Worm (Caenorhabditis elegans): ENCODE measurements around the gene T02G5.14.

T02G5.14 gene

ce11 chrII:7109956-7110355, 25.8 kb downstream of the T02G5.14 start, which contains the start of gene F10E7.9:
F10E7.9 (minus strand) TSS chrII:7110056.
- TF ChIP-seq fos-1 (tag; optimal IDR thresholded peaks at IDR 0.05) (no peak), ceh-9 (tag; optimal IDR thresholded peaks at IDR 0.05) (no peak), nhr-76 (tag; optimal IDR thresholded peaks at IDR 0.05) (no peak), nhr-77 (tag; optimal IDR thresholded peaks at IDR 0.05) (no peak), lsy-12 (tag; optimal IDR thresholded peaks at IDR 0.05) (no peak), pqm-1 (tag; optimal IDR thresholded peaks at IDR 0.05) (no peak), snpc-4 (tag; optimal IDR thresholded peaks at IDR 0.05) (no peak), skn-1 (tag; optimal IDR thresholded peaks at IDR 0.05) (no peak), ztf-4 (tag; optimal IDR thresholded peaks at IDR 0.05) (no peak), nhr-25 (tag; optimal IDR thresholded peaks at IDR 0.05) (no peak), ceh-82 (tag; optimal IDR thresholded peaks at IDR 0.05) (no peak), nhr-12 (tag; optimal IDR thresholded peaks at IDR 0.05) (no peak), nhr-11 (tag; optimal IDR thresholded peaks at IDR 0.05) (no peak), lin-39 (tag; optimal IDR thresholded peaks at IDR 0.05) (no peak), nhr-67 (tag; optimal IDR thresholded peaks at IDR 0.05) (no peak)

ce11 chrII:7111012-7111656, 27.0 kb downstream of the T02G5.14 start:
- TF ChIP-seq zag-1 (tag; optimal IDR thresholded peaks at IDR 0.05), result no peak
- TF ChIP-seq ztf-4 (tag; optimal IDR thresholded peaks at IDR 0.05), result no peak
- no peak for TF ChIP-seq nhr-76 (tag; optimal IDR thresholded peaks at IDR 0.05)
- no peak for TF ChIP-seq sea-2 (GFP tag; optimal IDR thresholded peaks at IDR 0.05)
- no peak for TF ChIP-seq snpc-4 (tag; optimal IDR thresholded peaks at IDR 0.05)
- no peak for TF ChIP-seq ceh-16 (tag; optimal IDR thresholded peaks at IDR 0.05)
- TF ChIP-seq nfya-1 (tag; optimal IDR thresholded peaks at IDR 0.05; ENCODE audit: insufficient read depth), result peak; percentile 9
- no peak for TF ChIP-seq unc-39 (tag; optimal IDR thresholded peaks at IDR 0.05)
- TF ChIP-seq lin-15B (tag; optimal IDR thresholded peaks at IDR 0.05), result no peak
- TF ChIP-seq pqm-1 (tag; optimal IDR thresholded peaks at IDR 0.05), result no peak
- TF ChIP-seq fkh-10 (GFP tag; optimal IDR thresholded peaks at IDR 0.05), result peak; percentile 60
- TF ChIP-seq mml-1 (tag; optimal IDR thresholded peaks at IDR 0.05), result no peak

- TF ChIP-seq pha-4 (tag; optimal IDR thresholded peaks at IDR 0.05), result no peak
- no peak for TF ChIP-seq nhr-67 (tag; optimal IDR thresholded peaks at IDR 0.05)
- no peak for TF ChIP-seq hmg-11 (tag; optimal IDR thresholded peaks at IDR 0.05)
- no peak for TF ChIP-seq elt-2 (tag; optimal IDR thresholded peaks at IDR 0.05)
- peak; percentile 81 for TF ChIP-seq nfya-1 (tag; optimal IDR thresholded peaks at IDR 0.05; ENCODE audit: insufficient read depth)
- TF ChIP-seq elt-3 (tag; optimal IDR thresholded peaks at IDR 0.05), result no peak
- peak; percentile 3 for TF ChIP-seq skn-1 (tag; optimal IDR thresholded peaks at IDR 0.05)
- no peak for TF ChIP-seq nhr-237 (tag; optimal IDR thresholded peaks at IDR 0.05)
- TF ChIP-seq lin-15B (tag; optimal IDR thresholded peaks at IDR 0.05), result peak; percentile 48
- TF ChIP-seq lin-39 (tag; optimal IDR thresholded peaks at IDR 0.05), result peak; percentile 27
- no peak for TF ChIP-seq nhr-77 (tag; optimal IDR thresholded peaks at IDR 0.05)
- TF ChIP-seq eor-1 (tag; optimal IDR thresholded peaks at IDR 0.05), result no peak
- TF ChIP-seq nhr-25 (tag; optimal IDR thresholded peaks at IDR 0.05), result no peak
- no peak for TF ChIP-seq nhr-12 (tag; optimal IDR thresholded peaks at IDR 0.05)
- TF ChIP-seq egl-27 (tag; optimal IDR thresholded peaks at IDR 0.05), result no peak
- no peak for TF ChIP-seq ceh-28 (tag; optimal IDR thresholded peaks at IDR 0.05)
- TF ChIP-seq daf-12 (tag; optimal IDR thresholded peaks at IDR 0.05), result no peak
- no peak for TF ChIP-seq mdl-1 (tag; optimal IDR thresholded peaks at IDR 0.05)
- TF ChIP-seq ceh-16 (tag; optimal IDR thresholded peaks at IDR 0.05), result no peak
- no peak for TF ChIP-seq zag-1 (tag; optimal IDR thresholded peaks at IDR 0.05)
- no peak for TF ChIP-seq nhr-28 (tag; optimal IDR thresholded peaks at IDR 0.05)
- no peak for TF ChIP-seq tbx-2 (tag; optimal IDR thresholded peaks at IDR 0.05)
- peak; percentile 13 for TF ChIP-seq nhr-43 (tag; optimal IDR thresholded peaks at IDR 0.05; ENCODE audit: poor library complexity, severe bottlenecking)
- no peak for TF ChIP-seq nhr-76 (tag; optimal IDR thresholded peaks at IDR 0.05)
- peak; percentile 1 for TF ChIP-seq fkh-10 (GFP tag; optimal IDR thresholded peaks at IDR 0.05)
- TF ChIP-seq jun-1 (tag; optimal IDR thresholded peaks at IDR 0.05), result no peak
- TF ChIP-seq mml-1 (tag; optimal IDR thresholded peaks at IDR 0.05), result no peak
- no peak for TF ChIP-seq unc-62 (GFP tag; optimal IDR thresholded peaks at IDR 0.05)
- TF ChIP-seq snpc-4 (tag; optimal IDR thresholded peaks at IDR 0.05), result peak; percentile 41
- no peak for TF ChIP-seq ztf-4 (tag; optimal IDR thresholded peaks at IDR 0.05)
- peak; percentile 11 for TF ChIP-seq ceh-82 (tag; optimal IDR thresholded peaks at IDR 0.05)
- no peak for TF ChIP-seq elt-1 (tag; optimal IDR thresholded peaks at IDR 0.05)
Measured at ce11 chrII:7111657-7112049, 27.5 kb downstream of the T02G5.14 start, which contains the start of gene F10E7.5. F10E7.5 (plus strand) TSS chrII:7111978.
